Worm (Caenorhabditis elegans) whole organism, mixed stage, embryonic: ENCODE data around the gene abu-7.

ENCODE experiments used
- blmp-1 ChIP-seq: fragments of 150-350 bp; optimal IDR thresholded peaks from 2 replicates; lab custom pipeline; 2014; ENCODE audit warnings: missing biosample characterization, missing genetic modification characterization
- nhr-237 ChIP-seq: fragments of 150-350 bp; optimal IDR thresholded peaks from 2 replicates; lab custom pipeline; 2014; ENCODE audit warnings: missing biosample characterization, missing genetic modification characterization
- nhr-76 ChIP-seq: sonication (generic microtip); optimal IDR thresholded peaks from 2 replicates; lab custom pipeline; 2017; ENCODE audit warnings: missing biosample characterization, missing genetic modification characterization
- snpc-4 ChIP-seq: fragments of 150-350 bp; optimal IDR thresholded peaks from 2 replicates; lab custom pipeline; 2014; ENCODE audit warnings: missing biosample characterization, missing genetic modification characterization
- unc-39 ChIP-seq: fragments of 150-350 bp; optimal IDR thresholded peaks from 2 replicates; lab custom pipeline; 2014; ENCODE audit warnings: missing biosample characterization, missing genetic modification characterization
- unc-62 ChIP-seq: fragments of 150-350 bp; optimal IDR thresholded peaks from 2 replicates; lab custom pipeline; 2014; ENCODE audit warnings: missing biosample characterization, missing genetic modification reagents, missing genetic modification characterization
- ztf-11 ChIP-seq: fragments of 150-350 bp; optimal IDR thresholded peaks from 2 replicates; lab custom pipeline; 2014; ENCODE audit warnings: missing biosample characterization, missing genetic modification characterization

- TF ChIP-seq blmp-1 (tag; lab: Kevin White, UChicago): no peak
- TF ChIP-seq nhr-237 (tag; lab: Kevin White, UChicago): no peak
- no peak for TF ChIP-seq snpc-4
- no peak for TF ChIP-seq unc-39 (tag; lab: Kevin White, UChicago)
- no peak for TF ChIP-seq unc-62 (GFP tag; lab: Kevin White, UChicago)
- no peak for TF ChIP-seq ztf-11 (tag; lab: Kevin White, UChicago)
- no peak for TF ChIP-seq nhr-76 (tag; lab: Kevin White, UChicago)
Measured at ce11 chrV:5132441-5132840, 32.1 kb downstream of the abu-7 start, which contains the start of gene F14F9.4.
